Fruit fly (Drosophila melanogaster): ENCODE results near the gene Usp12-46.

The Usp12-46 gene

dm6 chr3R:22780135-22780534, 29.4 kb downstream of the Usp12-46 start:
- TF ChIP-seq MESR4 (GFP tag; optimal IDR thresholded peaks at IDR 0.05), result no peak
- peak in 1 of 2 experiments; percentile 12 for TF ChIP-seq crp (GFP tag; optimal IDR thresholded peaks at IDR 0.05)
- TF ChIP-seq gcm (GFP tag; optimal IDR thresholded peaks at IDR 0.05), result peak; percentile 35
- no peak for TF ChIP-seq Bgb (GFP tag; IDR thresholded peaks at IDR 0.05; ENCODE audit: partially characterized antibody)
- peak; percentile 95 for TF ChIP-seq vvl (GFP tag; IDR thresholded peaks at IDR 0.05)
- TF ChIP-seq CG10366 (GFP tag; IDR thresholded peaks at IDR 0.05), result peak; percentile 35; the same call in 1 of the 2 replicates
- TF ChIP-seq D19B (GFP tag; optimal IDR thresholded peaks at IDR 0.05), result peak; percentile 5
- TF ChIP-seq Pdp1 (GFP tag; optimal IDR thresholded peaks at IDR 0.05), result peak in 1 of 2 experiments; percentile 31
- no peak for TF ChIP-seq slp2 (GFP tag; optimal IDR thresholded peaks at IDR 0.05)
- no peak for TF ChIP-seq gfzf (GFP tag; optimal IDR thresholded peaks at IDR 0.05)
- 0 out of 2 replicates have a peak, but pooled peaks have one; percentile 33 for TF ChIP-seq Drgx (GFP tag; IDR thresholded peaks at IDR 0.05)
- peak; percentile 34 for TF ChIP-seq HLHmδ (GFP tag; optimal IDR thresholded peaks at IDR 0.05)
- TF ChIP-seq crol (GFP tag; IDR thresholded peaks at IDR 0.05), result 0 out of 2 replicates have a peak, but pooled peaks have one; percentile 22
- no peak for TF ChIP-seq Lim3 (GFP tag; IDR thresholded peaks at IDR 0.05)
- no peak for TF ChIP-seq CG2202 (tag; optimal IDR thresholded peaks at IDR 0.05)
- no peak for TF ChIP-seq bsh (GFP tag; optimal IDR thresholded peaks at IDR 0.05)
- TF ChIP-seq Awh (GFP tag; IDR thresholded peaks at IDR 0.05), result 0 out of 2 replicates have a peak, but pooled peaks have one; percentile 37
- no peak for TF ChIP-seq gsb-n (tag; optimal IDR thresholded peaks at IDR 0.05)
- TF ChIP-seq kni (GFP tag; optimal IDR thresholded peaks at IDR 0.05), result peak; percentile 89
- TF ChIP-seq Max (GFP tag; optimal IDR thresholded peaks at IDR 0.05), result no peak
- peak; percentile 73 for TF ChIP-seq CG6254 (GFP tag; optimal IDR thresholded peaks at IDR 0.05)
- peak in 1 of 2 experiments; percentile 59 for TF ChIP-seq Hr78 (GFP tag; optimal IDR thresholded peaks at IDR 0.05)
- 0 out of 2 replicates have a peak, but pooled peaks have one; percentile 28 for TF ChIP-seq CG32532 (GFP tag; IDR thresholded peaks at IDR 0.05)
- TF ChIP-seq pita (GFP tag; optimal IDR thresholded peaks at IDR 0.05), result no peak
- no peak for TF ChIP-seq dan (GFP tag; IDR thresholded peaks at IDR 0.05)
- no peak for TF ChIP-seq CG14860 (GFP tag; IDR thresholded peaks at IDR 0.05; ENCODE audit: partially characterized antibody)
- no peak for TF ChIP-seq CG9215 (GFP tag; IDR thresholded peaks at IDR 0.05)
- peak; percentile 3 for TF ChIP-seq CG10543 (GFP tag; optimal IDR thresholded peaks at IDR 0.05)
- no peak for TF ChIP-seq CG12104 (GFP tag; optimal IDR thresholded peaks at IDR 0.05)
- no peak for TF ChIP-seq Fer1 (GFP tag; optimal IDR thresholded peaks at IDR 0.05)
- no peak for TF ChIP-seq H2.0 (GFP tag; IDR thresholded peaks at IDR 0.05)
- peak; percentile 55 for TF ChIP-seq sens (GFP tag)
- no peak for TF ChIP-seq lmd (GFP tag; IDR thresholded peaks at IDR 0.05)
- no peak for TF ChIP-seq gce (GFP tag; IDR thresholded peaks at IDR 0.05)
- no peak for TF ChIP-seq CG16815 (GFP tag; optimal IDR thresholded peaks at IDR 0.05)
- TF ChIP-seq CG3281 (GFP tag; optimal IDR thresholded peaks at IDR 0.05), result no peak
- TF ChIP-seq H15 (GFP tag; IDR thresholded peaks at IDR 0.05), result no peak
- 0 out of 4 replicates have a peak, but pooled peaks have one; percentile 41 for TF ChIP-seq chinmo (GFP tag; IDR thresholded peaks at IDR 0.05; ENCODE audit: partially characterized antibody)
- TF ChIP-seq zf30C (GFP tag; optimal IDR thresholded peaks at IDR 0.05), result no peak
- no peak for TF ChIP-seq Sox102F (GFP tag; optimal IDR thresholded peaks at IDR 0.05)
- TF ChIP-seq salm (tag; optimal IDR thresholded peaks at IDR 0.05), result peak; percentile 18
- peak; percentile 44 for TF ChIP-seq sug (tag; optimal IDR thresholded peaks at IDR 0.05)
- TF ChIP-seq br (optimal IDR thresholded peaks at IDR 0.05), result no peak
- no peak for TF ChIP-seq CG1529 (GFP tag; optimal IDR thresholded peaks at IDR 0.05)
- TF ChIP-seq NFAT (GFP tag; IDR thresholded peaks at IDR 0.05), result no peak
- no peak for TF ChIP-seq ase (GFP tag; IDR thresholded peaks at IDR 0.05)
- peak; percentile 12 for TF ChIP-seq Blimp-1 (GFP tag; optimal IDR thresholded peaks at IDR 0.05)
- TF ChIP-seq sd (tag; optimal IDR thresholded peaks at IDR 0.05), result peak; percentile 33
- TF ChIP-seq CG8281 (tag; optimal IDR thresholded peaks at IDR 0.05), result no peak
- 0 out of 3 replicates have a peak, but pooled peaks have one; percentile 13 for TF ChIP-seq row (GFP tag; IDR thresholded peaks at IDR 0.05)

Data from whole organism, embryonic.